Worm (Caenorhabditis elegans): ENCODE measurements around the gene thn-2.

Gene thn-2

ce11 chrIV:12385061-12385460 is 2.1 kb downstream of the thn-2 start, which contains the start of gene F28D1.6:
F28D1.6 (minus strand) TSS chrIV:12385161.
- TF ChIP-seq pat-9 (tag; optimal IDR thresholded peaks at IDR 0.05) (no peak), fkh-6 (tag; optimal IDR thresholded peaks at IDR 0.05) (no peak), nhr-11 (tag; optimal IDR thresholded peaks at IDR 0.05) (no peak), odd-2 (tag; optimal IDR thresholded peaks at IDR 0.05) (no peak), dmd-4 (tag; optimal IDR thresholded peaks at IDR 0.05; ENCODE audit: borderline replicate concordance) (no peak), che-1 (tag; optimal IDR thresholded peaks at IDR 0.05) (no peak), mec-3 (tag; optimal IDR thresholded peaks at IDR 0.05; ENCODE audit: borderline replicate concordance) (no peak)

DNA sequence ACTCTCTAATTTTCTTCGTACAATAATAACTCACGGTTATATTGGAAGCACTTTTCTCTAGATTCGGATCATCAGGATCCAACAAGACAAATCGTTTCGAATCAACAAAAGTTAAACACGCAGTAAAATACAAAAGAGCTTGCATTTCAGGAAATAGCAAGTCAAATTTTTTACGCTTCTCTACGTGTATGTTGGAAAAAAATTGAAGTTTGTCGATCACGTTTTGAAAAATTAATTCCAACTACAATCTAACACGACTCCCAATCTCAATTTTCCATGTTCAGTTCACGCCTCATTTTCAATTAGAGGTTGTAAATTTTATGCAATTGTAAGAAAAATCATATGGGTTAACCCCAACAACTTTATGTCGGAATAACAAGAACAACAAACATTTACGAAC is 7.0 kb downstream of the thn-2 start, which contains the start of gene spe-45:
TSS of gene spe-45 (minus strand) at position 145 of the 400 bp plus-strand sequence.
- TF ChIP-seq tbx-7 (tag; optimal IDR thresholded peaks at IDR 0.05): no peak
- no peak for TF ChIP-seq rnt-1 (tag; optimal IDR thresholded peaks at IDR 0.05)
- no peak for TF ChIP-seq ceh-31 (tag; optimal IDR thresholded peaks at IDR 0.05)
- no peak for TF ChIP-seq ceh-34 (tag; optimal IDR thresholded peaks at IDR 0.05)
- no peak for TF ChIP-seq pha-4 (tag; optimal IDR thresholded peaks at IDR 0.05)

- TF ChIP-seq hlh-13 (GFP tag; optimal IDR thresholded peaks at IDR 0.05) (peak; percentile 57), fax-1 (tag; optimal IDR thresholded peaks at IDR 0.05) (peak; percentile 76), fkh-6 (tag; optimal IDR thresholded peaks at IDR 0.05) (peak; percentile 76), ztf-16 (tag; optimal IDR thresholded peaks at IDR 0.05) (peak; percentile 38), ets-4 (tag; optimal IDR thresholded peaks at IDR 0.05) (peak; percentile 93), nhr-232 (tag; optimal IDR thresholded peaks at IDR 0.05) (no peak), C38D4.7 (GFP tag; optimal IDR thresholded peaks at IDR 0.05) (no peak), dve-1 (tag; optimal IDR thresholded peaks at IDR 0.05) (peak; percentile 62), elt-2 (tag; optimal IDR thresholded peaks at IDR 0.05) (peak; percentile 70), syd-9 (tag; optimal IDR thresholded peaks at IDR 0.05) (no peak), sox-2 (GFP tag; IDR thresholded peaks at IDR 0.05) (no peak), pat-9 (tag; optimal IDR thresholded peaks at IDR 0.05) (no peak), hlh-6 (tag; optimal IDR thresholded peaks at IDR 0.05) (peak; percentile 20), unc-86 (tag; optimal IDR thresholded peaks at IDR 0.05) (peak; percentile 48), fkh-10 (GFP tag; optimal IDR thresholded peaks at IDR 0.05) (no peak), hlh-15 (tag; optimal IDR thresholded peaks at IDR 0.05) (no peak), tbx-2 (tag; optimal IDR thresholded peaks at IDR 0.05) (peak; percentile 93), ama-1 (optimal IDR thresholded peaks at IDR 0.05) (no peak), eyg-1 (tag; optimal IDR thresholded peaks at IDR 0.05) (peak; percentile 19), ceh-30 (tag; optimal IDR thresholded peaks at IDR 0.05) (peak; percentile 13), lin-11 (tag; optimal IDR thresholded peaks at IDR 0.05) (no peak), odd-2 (tag; optimal IDR thresholded peaks at IDR 0.05) (no peak), npax-4 (tag; optimal IDR thresholded peaks at IDR 0.05) (no peak), zip-5 (tag; optimal IDR thresholded peaks at IDR 0.05) (peak; percentile 94), pax-1 (tag; optimal IDR thresholded peaks at IDR 0.05) (peak; percentile 69), rnt-1 (tag; optimal IDR thresholded peaks at IDR 0.05) (peak; percentile 82), lim-6 (tag; optimal IDR thresholded peaks at IDR 0.05) (peak; percentile 84), pqm-1 (tag; optimal IDR thresholded peaks at IDR 0.05) (peak; percentile 49), K02D7.2 (tag; optimal IDR thresholded peaks at IDR 0.05) (no peak), gmeb-2 (tag; optimal IDR thresholded peaks at IDR 0.05) (no peak), ceh-9 (tag; optimal IDR thresholded peaks at IDR 0.05) (no peak), ceh-48 (tag; optimal IDR thresholded peaks at IDR 0.05) (no peak), ceh-18 (tag; optimal IDR thresholded peaks at IDR 0.05) (peak; percentile 64), nhr-11 (tag; optimal IDR thresholded peaks at IDR 0.05) (no peak), dmd-4 (tag; optimal IDR thresholded peaks at IDR 0.05; ENCODE audit: borderline replicate concordance) (no peak), ceh-14 (tag; optimal IDR thresholded peaks at IDR 0.05) (peak; percentile 35), T23F11.4 (GFP tag; optimal IDR thresholded peaks at IDR 0.05) (peak; percentile 10), unc-3 (GFP tag; conservative IDR thresholded peaks at IDR 0.05) (0 out of 2 replicates have a peak, but pooled peaks have one; percentile 22), unc-3 (tag; optimal IDR thresholded peaks at IDR 0.05) (no peak), ref-2 (tag; optimal IDR thresholded peaks at IDR 0.05) (peak; percentile 70), unc-42 (tag; optimal IDR thresholded peaks at IDR 0.05) (peak; percentile 69), pros-1 (tag; optimal IDR thresholded peaks at IDR 0.05) (no peak)
Measured at ce11 chrIV:12391003-12391637, 8.2 kb downstream of the thn-2 start, which contains the start of the genes rps-23 and dpm-3. rps-23 (minus strand) TSS chrIV:12391053. dpm-3 (plus strand) TSS chrIV:12391587.

Data from whole organism, late embryonic.